Worm (Caenorhabditis elegans) whole organism, L3 larva: ENCODE results near the gene F21G4.1.

ENCODE experiments used
- R02D3.7 ChIP-seq: fragments of 150-350 bp; optimal IDR thresholded peaks from 2 replicates; lab custom pipeline; 2014; ENCODE audit warnings: missing biosample characterization, missing genetic modification characterization
- aly-2 ChIP-seq: fragments of 150-350 bp; optimal IDR thresholded peaks from 2 replicates; lab custom pipeline; 2014; ENCODE audit warnings: missing biosample characterization, missing genetic modification characterization
- ceh-28 ChIP-seq: fragments of 150-350 bp; optimal IDR thresholded peaks from 2 replicates; lab custom pipeline; 2014; ENCODE audit warnings: missing biosample characterization, missing genetic modification reagents, missing genetic modification characterization
- ceh-82 ChIP-seq: fragments of 150-350 bp; optimal IDR thresholded peaks from 2 replicates; lab custom pipeline; 2014; ENCODE audit warnings: missing biosample characterization, missing genetic modification characterization
- ceh-9 ChIP-seq: sonication (generic microtip); optimal IDR thresholded peaks from 2 replicates; lab custom pipeline; 2018; ENCODE audit warnings: missing biosample characterization, missing genetic modification characterization
- egl-5 ChIP-seq: fragments of 150-350 bp; optimal IDR thresholded peaks from 2 replicates; lab custom pipeline; 2017; ENCODE audit warnings: missing biosample characterization, missing genetic modification reagents, missing genetic modification characterization, inconsistent platforms
- elt-1 ChIP-seq: fragments of 150-350 bp; optimal IDR thresholded peaks from 2 replicates; lab custom pipeline; 2014; ENCODE audit warnings: missing biosample characterization, missing genetic modification characterization
- elt-2 ChIP-seq: sonication (generic microtip); optimal IDR thresholded peaks from 2 replicates; lab custom pipeline; 2016; ENCODE audit warnings: missing genetic modification reagents, mild to moderate bottlenecking, missing genetic modification characterization, missing compliant biosample characterization
- elt-3 ChIP-seq, 3 experiments: fragments of 150-350 bp in 1 of 3; sonication (generic microtip) in 2 of 3; optimal IDR thresholded peaks; 2 replicates in 2 of 3; 4 replicates in 1 of 3; lab custom pipeline; 2014 to 2017; ENCODE audit warnings: missing biosample characterization in 3 of 3, missing genetic modification characterization in 3 of 3
- eor-1 ChIP-seq, 2 experiments: fragments of 150-350 bp; optimal IDR thresholded peaks; 2 replicates each; lab custom pipeline; 2014 to 2018; ENCODE audit warnings: missing biosample characterization in 2 of 2, missing genetic modification characterization in 2 of 2
- fkh-2 ChIP-seq: fragments of 150-350 bp; optimal IDR thresholded peaks from 2 replicates; lab custom pipeline; 2014; ENCODE audit warnings: missing biosample characterization, missing genetic modification reagents, missing genetic modification characterization
- fos-1 ChIP-seq: fragments of 150-350 bp; optimal IDR thresholded peaks from 2 replicates; lab custom pipeline; 2014; ENCODE audit warnings: missing biosample characterization, missing genetic modification characterization
- hmg-11 ChIP-seq: sonication (generic microtip); optimal IDR thresholded peaks from 2 replicates; lab custom pipeline; 2016; ENCODE audit warnings: missing genetic modification characterization, missing compliant biosample characterization
- jun-1 ChIP-seq: fragments of 150-350 bp; optimal IDR thresholded peaks from 2 replicates; lab custom pipeline; 2014; ENCODE audit warnings: missing biosample characterization, missing genetic modification reagents, missing genetic modification characterization
- lin-15B ChIP-seq: fragments of 150-350 bp; optimal IDR thresholded peaks from 2 replicates; lab custom pipeline; 2014; ENCODE audit warnings: missing biosample characterization, missing genetic modification characterization
- lsy-12 ChIP-seq: sonication (generic microtip); optimal IDR thresholded peaks from 2 replicates; lab custom pipeline; 2016; ENCODE audit warnings: mild to moderate bottlenecking, missing genetic modification characterization, missing compliant biosample characterization
- mdl-1 ChIP-seq: fragments of 150-350 bp; optimal IDR thresholded peaks from 2 replicates; lab custom pipeline; 2014; ENCODE audit warnings: missing biosample characterization, missing genetic modification characterization
- mml-1 ChIP-seq: fragments of 150-350 bp; sonication (generic microtip); optimal IDR thresholded peaks from 3 replicates; lab custom pipeline; 2014; ENCODE audit warnings: missing biosample characterization, missing genetic modification characterization
- nfya-1 ChIP-seq: sonication (generic microtip); optimal IDR thresholded peaks from 2 replicates; lab custom pipeline; 2017; ENCODE audit warnings: missing genetic modification characterization, mild to moderate bottlenecking, missing compliant biosample characterization, antibody characterized with exemption, moderate library complexity; ENCODE audit not compliant: insufficient read depth
- nhr-12 ChIP-seq: fragments of 150-350 bp; optimal IDR thresholded peaks from 2 replicates; lab custom pipeline; 2014; ENCODE audit warnings: missing biosample characterization, missing genetic modification characterization
- nhr-23 ChIP-seq: fragments of 150-350 bp; optimal IDR thresholded peaks from 2 replicates; lab custom pipeline; 2014; ENCODE audit warnings: missing biosample characterization, missing genetic modification reagents, missing genetic modification characterization
- nhr-237 ChIP-seq: fragments of 150-350 bp; optimal IDR thresholded peaks from 2 replicates; lab custom pipeline; 2014; ENCODE audit warnings: missing biosample characterization, missing genetic modification characterization
- nhr-25 ChIP-seq: sonication (generic microtip); optimal IDR thresholded peaks from 2 replicates; lab custom pipeline; 2017; ENCODE audit warnings: missing biosample characterization, missing genetic modification characterization
- nhr-28 ChIP-seq: fragments of 150-350 bp; optimal IDR thresholded peaks from 2 replicates; lab custom pipeline; 2014; ENCODE audit warnings: missing biosample characterization, missing genetic modification characterization
- nhr-43 ChIP-seq: sonication (generic microtip); optimal IDR thresholded peaks from 2 replicates; lab custom pipeline; 2016; ENCODE audit warnings: mild to moderate bottlenecking, missing genetic modification characterization, missing compliant biosample characterization; ENCODE audit not compliant: poor library complexity, severe bottlenecking
- nhr-67 ChIP-seq: fragments of 150-350 bp; optimal IDR thresholded peaks from 2 replicates; lab custom pipeline; 2014; ENCODE audit warnings: missing biosample characterization, missing genetic modification characterization
- nhr-76 ChIP-seq: fragments of 150-350 bp; sonication (generic microtip); optimal IDR thresholded peaks from 5 replicates; lab custom pipeline; 2014; ENCODE audit warnings: missing biosample characterization, missing genetic modification characterization
- nhr-77 ChIP-seq: fragments of 150-350 bp; optimal IDR thresholded peaks from 2 replicates; lab custom pipeline; 2014; ENCODE audit warnings: missing biosample characterization, missing genetic modification characterization
- pha-4 ChIP-seq: fragments of 150-350 bp; optimal IDR thresholded peaks from 2 replicates; lab custom pipeline; 2014; ENCODE audit warnings: missing biosample characterization, missing genetic modification reagents, missing genetic modification characterization
- pqm-1 ChIP-seq: fragments of 150-350 bp; optimal IDR thresholded peaks from 2 replicates; lab custom pipeline; 2017; ENCODE audit warnings: missing biosample characterization, missing genetic modification characterization, inconsistent platforms
- sea-2 ChIP-seq: fragments of 150-350 bp; sonication (generic microtip); optimal IDR thresholded peaks from 4 replicates; lab custom pipeline; 2014; ENCODE audit warnings: missing biosample characterization, missing genetic modification reagents, missing genetic modification characterization
- snpc-4 ChIP-seq: fragments of 150-350 bp; optimal IDR thresholded peaks from 2 replicates; lab custom pipeline; 2014; ENCODE audit warnings: missing biosample characterization, missing genetic modification characterization
- unc-62 ChIP-seq: fragments of 150-350 bp; sonication (generic microtip); optimal IDR thresholded peaks from 4 replicates; lab custom pipeline; 2014; ENCODE audit warnings: missing biosample characterization, missing genetic modification reagents, missing genetic modification characterization
- zag-1 ChIP-seq: fragments of 150-350 bp; optimal IDR thresholded peaks from 2 replicates; lab custom pipeline; 2014; ENCODE audit warnings: missing biosample characterization, missing genetic modification characterization
- ztf-11 ChIP-seq: fragments of 150-350 bp; optimal IDR thresholded peaks from 2 replicates; lab custom pipeline; 2014; ENCODE audit warnings: missing biosample characterization, missing genetic modification characterization
- ztf-4 ChIP-seq: fragments of 150-350 bp; optimal IDR thresholded peaks from 2 replicates; lab custom pipeline; 2014; ENCODE audit warnings: missing biosample characterization, missing genetic modification characterization

Gene F21G4.1

DNA sequence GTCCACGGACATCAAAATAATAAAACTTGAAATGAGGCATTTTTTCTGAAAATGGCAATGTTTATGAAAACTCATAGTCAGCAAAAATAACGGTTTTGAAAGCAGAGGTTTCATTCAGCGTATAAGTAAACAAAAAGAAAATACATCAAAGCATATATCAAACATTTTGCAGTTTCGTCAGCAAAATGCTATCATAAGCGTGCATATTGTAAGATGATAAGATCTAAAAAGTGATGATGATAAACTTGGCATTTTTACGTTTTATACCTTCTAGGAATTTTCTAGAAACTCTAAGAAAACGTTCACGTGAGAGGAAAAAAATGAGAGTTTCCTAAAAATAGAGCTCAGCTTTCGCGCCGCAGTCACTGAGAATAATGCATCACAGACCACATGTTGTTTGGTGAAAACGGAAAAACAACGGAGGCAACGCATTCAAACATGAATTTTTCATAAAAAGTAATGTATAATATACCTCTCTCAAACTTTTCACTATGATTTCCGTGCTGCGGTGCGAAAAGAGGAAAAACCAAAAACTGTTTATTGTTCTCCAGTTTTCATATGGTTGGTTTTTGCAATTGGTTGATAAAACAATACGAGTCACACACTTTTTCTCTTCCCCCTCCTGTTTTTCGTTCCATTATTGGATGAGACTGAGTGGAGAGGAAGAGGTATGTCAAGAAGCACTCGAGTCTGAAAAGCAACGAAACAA, 29.1 kb downstream of the F21G4.1 start, which contains the start of the genes gst-36 and R07B1.5:
Gene gst-36 (minus strand): TSS at position 45 of the 709 bp plus-strand sequence.
Gene R07B1.5 (plus strand): TSS at position 665 of the 709 bp plus-strand sequence.
- TF ChIP-seq ceh-82 (no peak), nhr-23 (no peak), ztf-11 (tag; lab: Kevin White, UChicago) (no peak), elt-2 (tag; lab: Kevin White, UChicago) (peak; percentile 80), eor-1 (tag; optimal IDR thresholded peaks at IDR 0.05; lab: Kevin White, UChicago) (no peak), nfya-1 (tag; lab: Kevin White, UChicago) (no peak), nhr-76 (tag; lab: Kevin White, UChicago) (no peak), nhr-12 (no peak), ztf-4 (tag; lab: Kevin White, UChicago) (no peak), hmg-11 (tag; lab: Kevin White, UChicago) (no peak), elt-3 (tag; optimal IDR thresholded peaks at IDR 0.05; lab: Kevin White, UChicago) (no peak), pqm-1 (peak; percentile 47), pha-4 (tag; lab: Kevin White, UChicago) (peak; percentile 47), fos-1 (peak; percentile 0)

DNA sequence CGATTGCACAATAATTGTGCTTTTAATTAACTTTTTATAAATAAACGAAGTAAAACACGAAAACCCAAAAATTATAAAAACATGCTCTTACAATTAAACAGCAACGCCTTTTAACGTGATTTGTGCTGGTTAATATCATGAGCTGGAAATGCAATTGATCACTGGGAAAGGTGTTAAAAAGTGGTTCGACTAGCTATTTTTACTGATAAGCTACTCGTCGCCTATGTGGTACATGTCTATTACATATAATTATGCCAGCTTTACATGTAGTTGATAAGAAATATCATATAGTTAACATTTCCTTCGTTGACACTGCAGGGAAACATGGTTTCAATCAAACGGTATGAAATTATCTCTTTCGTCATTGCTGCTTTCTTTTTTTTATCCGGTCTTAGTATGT, 34.1 kb downstream of the F21G4.1 start, which contains the start of gene scav-5:
Gene scav-5 (plus strand): TSS at position 297 of the 400 bp plus-strand sequence.
- TF ChIP-seq nhr-23 (no peak), sea-2 (no peak), zag-1 (no peak), nhr-67 (no peak), egl-5 (tag; lab: Kevin White, UChicago) (no peak), elt-3 (tag; optimal IDR thresholded peaks at IDR 0.05; lab: Kevin White, UChicago) (no peak), pha-4 (tag; lab: Kevin White, UChicago) (peak; percentile 3), elt-2 (tag; lab: Kevin White, UChicago) (peak; percentile 91), mml-1 (no peak), mdl-1 (tag; lab: Kevin White, UChicago) (no peak), R02D3.7 (tag; lab: Kevin White, UChicago) (no peak), pqm-1 (peak; percentile 92), snpc-4 (tag; lab: Kevin White, UChicago) (no peak), lin-15B (tag; lab: Kevin White, UChicago) (no peak), ceh-28 (tag; lab: Kevin White, UChicago) (no peak), lsy-12 (no peak), eor-1 (tag; optimal IDR thresholded peaks at IDR 0.05; lab: Kevin White, UChicago) (no peak)
- TF ChIP-seq, all 47 proteins: peak for 3

ce11 chrX:9856618-9857017, 35.5 kb downstream of the F21G4.1 start, which contains the start of gene R07B1.11:
Gene R07B1.11 (plus strand): TSS chrX:9856918.
- no peak for TF ChIP-seq elt-1 (tag; lab: Kevin White, UChicago)
- TF ChIP-seq nhr-28 (tag; lab: Kevin White, UChicago): no peak
- no peak for TF ChIP-seq elt-2 (tag; lab: Kevin White, UChicago)
- no peak for TF ChIP-seq ztf-4 (tag; lab: Kevin White, UChicago)
- TF ChIP-seq fkh-2 (tag; lab: Kevin White, UChicago): no peak
- TF ChIP-seq nhr-12: no peak
- no peak for TF ChIP-seq mml-1
- TF ChIP-seq eor-1 (tag; optimal IDR thresholded peaks at IDR 0.05; lab: Kevin White, UChicago): no peak
- no peak for TF ChIP-seq nhr-237
- no peak for TF ChIP-seq nhr-25
- TF ChIP-seq nhr-76 (tag; lab: Kevin White, UChicago): no peak
- no peak for TF ChIP-seq jun-1 (tag; lab: Kevin White, UChicago)
- TF ChIP-seq ceh-82: no peak
- TF ChIP-seq unc-62 (GFP tag; lab: Kevin White, UChicago): no peak
- no peak for TF ChIP-seq nhr-67
- TF ChIP-seq nhr-43 (tag; lab: Kevin White, UChicago): no peak
- no peak for TF ChIP-seq ceh-9
- TF ChIP-seq lin-15B (tag; lab: Kevin White, UChicago): no peak
- no peak for TF ChIP-seq nhr-77 (tag; lab: Kevin White, UChicago)
- no peak for TF ChIP-seq aly-2
